Worm (Caenorhabditis elegans) whole organism, L3 larva: ENCODE results near the gene F14D12.1.

Experiments used
- ama-1 ChIP-seq: fragments of 150-350 bp; optimal IDR thresholded peaks from 2 replicates; lab custom pipeline; 2018
- elt-3 ChIP-seq, 3 experiments: fragments of 150-350 bp in 1 of 3; sonication (generic microtip) in 2 of 3; optimal IDR thresholded peaks; 2 replicates in 2 of 3; 4 replicates in 1 of 3; lab custom pipeline; 2014 to 2017; ENCODE audit warnings: missing biosample characterization in 3 of 3, missing genetic modification characterization in 3 of 3
- jun-1 ChIP-seq: fragments of 150-350 bp; optimal IDR thresholded peaks from 2 replicates; lab custom pipeline; 2014; ENCODE audit warnings: missing biosample characterization, missing genetic modification reagents, missing genetic modification characterization
- mdl-1 ChIP-seq: fragments of 150-350 bp; optimal IDR thresholded peaks from 2 replicates; lab custom pipeline; 2014; ENCODE audit warnings: missing biosample characterization, missing genetic modification characterization
- nhr-237 ChIP-seq: fragments of 150-350 bp; optimal IDR thresholded peaks from 2 replicates; lab custom pipeline; 2014; ENCODE audit warnings: missing biosample characterization, missing genetic modification characterization
- nhr-28 ChIP-seq: fragments of 150-350 bp; optimal IDR thresholded peaks from 2 replicates; lab custom pipeline; 2014; ENCODE audit warnings: missing biosample characterization, missing genetic modification characterization
- unc-62 ChIP-seq: fragments of 150-350 bp; sonication (generic microtip); optimal IDR thresholded peaks from 4 replicates; lab custom pipeline; 2014; ENCODE audit warnings: missing biosample characterization, missing genetic modification reagents, missing genetic modification characterization

DNA sequence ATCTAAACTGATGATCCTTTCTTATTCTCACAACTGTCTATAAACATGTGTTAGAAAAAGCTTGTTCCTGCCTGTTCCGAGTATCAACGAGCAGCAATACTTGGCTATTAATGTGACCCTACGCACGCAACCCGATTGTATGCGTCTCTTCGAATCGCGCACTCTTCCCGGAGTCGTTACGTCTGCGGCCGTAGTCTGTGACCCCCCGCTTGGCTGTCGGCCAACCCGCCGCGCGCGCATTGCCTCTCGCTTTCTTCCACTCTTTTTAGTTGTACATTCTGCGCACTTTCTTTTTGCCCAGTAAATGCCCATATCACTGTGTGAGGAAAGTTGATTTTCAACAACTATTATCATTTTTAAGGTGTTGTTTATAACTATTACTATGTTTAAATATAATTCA, 11.7 kb upstream of the F14D12.1 start:
- no peak for TF ChIP-seq nhr-237 (tag; lab: Kevin White, UChicago)
- no peak for TF ChIP-seq mdl-1 (tag; lab: Kevin White, UChicago)
- TF ChIP-seq ama-1 (lab: Kevin White, UChicago), result no peak
- no peak for TF ChIP-seq elt-3 (tag; optimal IDR thresholded peaks at IDR 0.05; lab: Kevin White, UChicago)
- TF ChIP-seq unc-62 (GFP tag; lab: Kevin White, UChicago), result no peak
- no peak for TF ChIP-seq nhr-28
- no peak for TF ChIP-seq jun-1 (tag; lab: Kevin White, UChicago)
